Worm (Caenorhabditis elegans): ENCODE measurements around the gene K03H6.1.

DNA sequence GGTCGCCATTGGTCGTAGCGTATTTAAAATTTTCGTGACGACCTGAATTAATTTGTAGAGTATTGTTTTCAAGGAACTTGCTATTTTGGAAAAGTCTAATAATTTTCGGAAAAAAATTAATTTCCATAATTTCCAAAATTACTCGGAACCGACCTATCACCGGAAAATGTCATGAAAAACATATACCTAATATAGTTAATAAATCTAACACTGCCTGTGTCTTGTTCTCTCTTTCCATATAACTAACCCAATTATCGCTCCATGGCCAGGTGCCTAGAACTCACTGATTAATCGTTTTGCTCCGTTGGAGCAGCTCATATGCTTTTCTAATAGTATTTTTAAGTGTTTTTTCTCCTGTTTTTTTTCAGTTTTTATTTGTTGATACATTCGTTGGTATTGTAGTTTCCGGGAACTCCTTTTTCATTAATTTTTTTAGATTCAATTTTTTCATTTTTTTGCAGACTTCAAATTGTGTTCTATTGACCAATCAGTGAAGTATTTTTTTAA is 38.5 kb upstream of the K03H6.1 start, which contains the start of gene Y77E11A.16:
- peak; percentile 5 for TF ChIP-seq unc-42 (tag; optimal IDR thresholded peaks at IDR 0.05)
- no peak for TF ChIP-seq zip-5 (tag; optimal IDR thresholded peaks at IDR 0.05)
- no peak for TF ChIP-seq unc-55 (GFP tag; optimal IDR thresholded peaks at IDR 0.05)
- TF ChIP-seq mec-3 (tag; optimal IDR thresholded peaks at IDR 0.05; ENCODE audit: borderline replicate concordance) = no peak
- no peak for TF ChIP-seq pag-3 (tag; optimal IDR thresholded peaks at IDR 0.05; ENCODE audit: borderline replicate concordance)
- TF ChIP-seq ceh-14 (tag; optimal IDR thresholded peaks at IDR 0.05) = no peak
- TF ChIP-seq Y22D7AL.16 (tag; optimal IDR thresholded peaks at IDR 0.05) = no peak
- TF ChIP-seq hlh-30 (tag; optimal IDR thresholded peaks at IDR 0.05; ENCODE audit: insufficient read depth) = no peak
- no peak for TF ChIP-seq ets-4 (tag; optimal IDR thresholded peaks at IDR 0.05)
- TF ChIP-seq elt-2 (tag; optimal IDR thresholded peaks at IDR 0.05) = no peak
